Worm (Caenorhabditis elegans) whole organism, mixed stage, embryonic: ENCODE results near the gene mab-5.
A peak's percentile ranks its signal among the peaks of the same experiment; 100 is the strongest.

Experiments used
- M03D4.4 ChIP-seq: sonication (generic microtip); optimal IDR thresholded peaks from 2 replicates; lab custom pipeline; 2017; ENCODE audit warnings: mild to moderate bottlenecking, missing genetic modification characterization, missing compliant biosample characterization
- bed-3 ChIP-seq: fragments of 200-800 bp; sonication (Bioruptor generic); optimal IDR thresholded peaks from 3 replicates; lab custom pipeline; 2018; ENCODE audit warnings: mild to moderate bottlenecking, missing genetic modification characterization, moderate library complexity, missing compliant biosample characterization
- ceh-39 ChIP-seq: fragments of 150-350 bp; optimal IDR thresholded peaks from 2 replicates; lab custom pipeline; 2014; ENCODE audit warnings: missing biosample characterization, missing genetic modification characterization
- ceh-43 ChIP-seq: fragments of 200-800 bp; sonication (Bioruptor generic); optimal IDR thresholded peaks from 2 replicates; lab custom pipeline; 2018; ENCODE audit warnings: mild to moderate bottlenecking, missing genetic modification characterization, moderate library complexity, missing compliant biosample characterization
- ces-1 ChIP-seq: fragments of 150-350 bp; optimal IDR thresholded peaks from 2 replicates; lab custom pipeline; 2014; ENCODE audit warnings: missing biosample characterization, missing genetic modification reagents, missing genetic modification characterization
- elt-3 ChIP-seq: fragments of 150-350 bp; optimal IDR thresholded peaks from 2 replicates; lab custom pipeline; 2014; ENCODE audit warnings: missing biosample characterization, missing genetic modification characterization
- flh-1 ChIP-seq: fragments of 200-800 bp; sonication (Bioruptor generic); optimal IDR thresholded peaks from 2 replicates; lab custom pipeline; 2018; ENCODE audit warnings: mild to moderate bottlenecking, missing genetic modification characterization, moderate library complexity, missing compliant biosample characterization
- hlh-1 ChIP-seq: fragments of 150-350 bp; optimal IDR thresholded peaks from 2 replicates; lab custom pipeline; 2014; ENCODE audit warnings: missing biosample characterization, missing genetic modification reagents, missing genetic modification characterization
- lin-13 ChIP-seq: fragments of 150-350 bp; optimal IDR thresholded peaks from 2 replicates; lab custom pipeline; 2014; ENCODE audit warnings: missing biosample characterization, missing genetic modification characterization
- lin-32 ChIP-seq: fragments of 200-800 bp; sonication (Bioruptor generic); optimal IDR thresholded peaks from 2 replicates; lab custom pipeline; 2018; ENCODE audit warnings: mild to moderate bottlenecking, missing genetic modification characterization, missing compliant biosample characterization
- lsy-2 ChIP-seq: fragments of 150-350 bp; optimal IDR thresholded peaks from 2 replicates; lab custom pipeline; 2014; ENCODE audit warnings: missing biosample characterization, missing genetic modification characterization
- mab-5 ChIP-seq: fragments of 150-350 bp; optimal IDR thresholded peaks from 2 replicates; lab custom pipeline; 2014; ENCODE audit warnings: missing biosample characterization, missing genetic modification characterization
- mep-1 ChIP-seq: fragments of 150-350 bp; optimal IDR thresholded peaks from 2 replicates; lab custom pipeline; 2017; ENCODE audit warnings: missing biosample characterization, missing genetic modification reagents, missing genetic modification characterization, inconsistent platforms
- mls-2 ChIP-seq: sonication (generic microtip); optimal IDR thresholded peaks from 2 replicates; lab custom pipeline; 2016; ENCODE audit warnings: mild to moderate bottlenecking, missing genetic modification characterization, moderate library complexity, missing compliant biosample characterization
- nhr-237 ChIP-seq: fragments of 150-350 bp; optimal IDR thresholded peaks from 2 replicates; lab custom pipeline; 2014; ENCODE audit warnings: missing biosample characterization, missing genetic modification characterization
- nhr-28 ChIP-seq: fragments of 150-350 bp; optimal IDR thresholded peaks from 2 replicates; lab custom pipeline; 2014; ENCODE audit warnings: missing biosample characterization, missing genetic modification characterization
- nhr-76 ChIP-seq: sonication (generic microtip); optimal IDR thresholded peaks from 2 replicates; lab custom pipeline; 2017; ENCODE audit warnings: missing biosample characterization, missing genetic modification characterization
- pha-4 ChIP-seq: fragments of 150-350 bp; optimal IDR thresholded peaks from 2 replicates; lab custom pipeline; 2018; ENCODE audit warnings: missing biosample characterization, missing genetic modification reagents, missing genetic modification characterization
- snpc-4 ChIP-seq: fragments of 150-350 bp; optimal IDR thresholded peaks from 2 replicates; lab custom pipeline; 2014; ENCODE audit warnings: missing biosample characterization, missing genetic modification characterization
- sptf-1 ChIP-seq: sonication (generic microtip); optimal IDR thresholded peaks from 2 replicates; lab custom pipeline; 2017; ENCODE audit warnings: mild to moderate bottlenecking, missing genetic modification characterization, moderate library complexity, missing compliant biosample characterization
- tbx-8 ChIP-seq: fragments of 200-800 bp; sonication (Bioruptor generic); optimal IDR thresholded peaks from 2 replicates; lab custom pipeline; 2018; ENCODE audit warnings: mild to moderate bottlenecking, missing genetic modification characterization, moderate library complexity, missing compliant biosample characterization
- unc-120 ChIP-seq: sonication (generic microtip); optimal IDR thresholded peaks from 2 replicates; lab custom pipeline; 2017; ENCODE audit warnings: missing genetic modification characterization, missing compliant biosample characterization; ENCODE audit not compliant: poor library complexity, severe bottlenecking
- unc-62 ChIP-seq: fragments of 150-350 bp; optimal IDR thresholded peaks from 2 replicates; lab custom pipeline; 2014; ENCODE audit warnings: missing biosample characterization, missing genetic modification reagents, missing genetic modification characterization
- zip-8 ChIP-seq: fragments of 150-350 bp; optimal IDR thresholded peaks from 2 replicates; lab custom pipeline; 2014; ENCODE audit warnings: missing biosample characterization, missing genetic modification characterization

mab-5 gene

ce11 chrIII:7818965-7819364 lies 35.7 kb upstream of the mab-5 start:
- TF ChIP-seq mls-2 (tag; lab: Kevin White, UChicago) (no peak), nhr-76 (tag; lab: Kevin White, UChicago) (no peak), bed-3 (GFP tag; lab: Kevin White, UChicago) (no peak), lin-13 (tag; lab: Kevin White, UChicago) (no peak), M03D4.4 (tag; lab: Kevin White, UChicago) (no peak), lin-32 (GFP tag; lab: Kevin White, UChicago) (no peak)

DNA sequence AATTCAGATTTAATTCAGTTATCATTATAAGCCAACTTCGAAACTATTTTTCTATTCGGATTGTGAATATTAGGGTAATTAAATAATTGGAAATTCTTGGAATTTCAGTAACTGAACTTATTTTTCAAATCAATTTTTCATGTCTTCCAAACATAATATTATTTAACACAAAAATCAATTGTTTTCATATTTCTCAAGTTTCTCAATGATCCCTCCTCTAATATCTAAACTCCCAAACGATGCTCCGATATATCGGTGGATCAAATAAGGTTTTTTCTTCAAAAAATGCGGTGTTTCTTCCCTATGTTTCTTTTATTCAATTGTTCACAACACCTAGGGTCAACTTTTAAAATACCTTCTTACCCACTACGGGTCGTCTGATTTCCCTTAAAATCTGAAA lies 33.2 kb upstream of the mab-5 start:
- peak; percentile 99 for TF ChIP-seq mab-5 (tag; lab: Kevin White, UChicago)
- TF ChIP-seq nhr-28 (tag; lab: Kevin White, UChicago), result no peak
- TF ChIP-seq hlh-1, result no peak
- TF ChIP-seq zip-8, result peak; percentile 100
- TF ChIP-seq M03D4.4 (tag; lab: Kevin White, UChicago), result no peak
- TF ChIP-seq flh-1, result no peak
- TF ChIP-seq lsy-2, result no peak

DNA sequence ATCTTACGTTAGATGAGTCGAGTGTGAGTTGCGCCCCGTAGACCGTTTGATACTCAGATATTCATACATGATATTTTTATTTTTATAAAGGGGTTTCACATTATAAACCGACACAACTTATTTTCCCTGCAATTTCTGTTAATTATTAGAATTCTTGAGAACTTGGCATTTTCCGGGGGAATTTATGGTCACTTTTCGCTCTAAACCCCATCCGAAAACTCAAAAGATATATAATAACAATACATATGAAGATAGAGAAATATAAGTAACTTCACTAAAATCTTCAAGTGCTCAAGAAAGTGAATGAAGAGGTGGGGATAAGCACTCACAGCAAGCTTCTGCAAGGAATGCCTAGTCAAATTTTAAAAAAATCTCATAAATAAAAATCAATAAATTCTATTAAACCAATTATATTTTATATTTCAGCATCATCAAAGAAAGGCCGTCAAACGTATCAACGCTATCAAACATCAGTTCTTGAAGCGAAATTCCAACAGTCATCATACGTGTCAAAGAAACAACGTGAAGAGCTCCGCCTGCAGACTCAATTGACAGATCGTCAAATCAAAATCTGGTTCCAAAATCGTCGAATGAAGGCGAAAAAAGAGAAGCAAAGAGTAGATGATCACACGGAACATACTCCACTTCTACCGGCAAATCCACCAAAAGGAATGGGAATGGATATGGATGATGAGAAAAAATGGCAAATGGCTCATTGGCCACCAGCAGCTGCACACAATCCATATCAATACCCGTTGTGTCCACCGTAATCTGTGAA lies 32.5 kb upstream of the mab-5 start:
- TF ChIP-seq ceh-43 (GFP tag; lab: Kevin White, UChicago), result no peak
- peak; percentile 91 for TF ChIP-seq mab-5 (tag; lab: Kevin White, UChicago)
- TF ChIP-seq mls-2 (tag; lab: Kevin White, UChicago), result no peak
- no peak for TF ChIP-seq lin-13 (tag; lab: Kevin White, UChicago)
- TF ChIP-seq tbx-8 (GFP tag; lab: Kevin White, UChicago), result no peak
- TF ChIP-seq zip-8, result peak; percentile 100
- TF ChIP-seq lin-32 (GFP tag; lab: Kevin White, UChicago), result no peak
- no peak for TF ChIP-seq nhr-237 (tag; lab: Kevin White, UChicago)

- TF ChIP-seq lin-32 (GFP tag; lab: Kevin White, UChicago) (no peak), ceh-43 (GFP tag; lab: Kevin White, UChicago) (no peak), mab-5 (tag; lab: Kevin White, UChicago) (peak; percentile 96), pha-4 (tag; lab: Kevin White, UChicago) (no peak)
Measured at ce11 chrIII:7815056-7815366, 31.8 kb upstream of the mab-5 start.

DNA sequence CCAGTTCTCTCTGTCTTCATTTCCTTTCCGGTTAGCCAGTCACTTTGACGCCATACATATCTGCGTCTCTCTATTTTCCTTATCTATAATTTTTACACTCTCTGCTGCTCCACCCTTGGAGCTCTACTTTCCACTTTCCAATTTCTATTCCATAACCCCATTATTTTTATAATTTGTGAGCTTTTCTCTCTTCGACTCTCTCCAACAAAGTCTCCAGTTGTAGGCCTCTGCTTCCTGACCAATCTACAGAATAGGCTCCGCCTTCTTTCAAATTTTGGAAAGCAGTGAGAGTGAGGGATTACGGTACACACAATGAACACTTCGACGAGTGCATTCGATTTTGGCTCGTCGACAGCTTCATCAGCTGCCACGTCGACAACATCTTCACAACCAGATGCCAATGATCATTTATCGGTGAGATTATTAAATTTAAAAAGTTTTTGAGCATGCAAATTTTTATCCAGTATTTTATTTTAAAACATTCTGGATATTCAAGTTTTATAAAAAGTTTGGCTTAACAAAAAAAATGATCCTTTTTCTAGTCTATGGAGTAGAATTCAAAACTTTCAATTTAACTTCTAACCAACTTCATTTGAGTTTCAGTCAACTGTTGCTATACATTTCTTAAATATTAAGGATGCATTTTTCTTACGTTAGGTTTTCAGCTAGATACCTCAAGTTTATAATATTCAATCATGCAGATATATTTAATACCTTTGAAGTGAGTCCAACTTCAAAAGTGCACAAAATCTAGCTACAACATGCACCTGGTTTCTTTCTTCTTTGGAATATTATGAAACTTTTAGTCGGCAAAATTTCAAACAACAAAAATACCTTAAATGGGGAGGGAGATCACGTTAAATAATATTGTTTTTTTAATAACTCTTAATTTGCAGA lies 31.2 kb upstream of the mab-5 start, which contains the start of gene egl-5:
Gene egl-5, plus strand, starts transcription at position 216 of the 897 bp plus-strand sequence.
- TF ChIP-seq mab-5 (tag; lab: Kevin White, UChicago) (peak; percentile 97), unc-62 (no peak), ces-1 (peak; percentile 24), M03D4.4 (tag; lab: Kevin White, UChicago) (no peak), zip-8 (peak; percentile 100), lsy-2 (peak; percentile 26)
- TF ChIP-seq, all 35 proteins: peak for 4

ce11 chrIII:7812208-7812880 lies 29.1 kb upstream of the mab-5 start:
- no peak for TF ChIP-seq elt-3 (tag; lab: Kevin White, UChicago)
- peak; percentile 65 for TF ChIP-seq lsy-2

DNA sequence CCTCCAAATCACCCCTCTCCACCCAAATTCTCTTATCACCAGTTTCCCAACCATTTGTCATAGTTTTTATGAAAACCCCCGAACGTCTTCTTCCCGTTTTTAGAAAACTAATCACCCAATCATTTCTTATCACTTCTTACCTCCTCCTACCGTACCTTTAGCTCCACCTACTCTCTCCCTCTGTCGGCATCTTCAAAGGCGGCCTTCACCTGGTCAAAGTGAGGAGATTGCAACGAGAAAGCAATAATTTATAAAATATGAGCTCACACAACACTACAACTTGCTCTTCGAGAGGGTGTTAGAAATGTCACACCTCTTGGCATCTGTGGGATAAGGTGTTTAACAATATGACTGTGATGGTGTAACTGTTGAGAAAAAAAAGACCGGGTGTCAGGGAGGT lies 25.8 kb upstream of the mab-5 start:
- no peak for TF ChIP-seq lin-32 (GFP tag; lab: Kevin White, UChicago)
- TF ChIP-seq mls-2 (tag; lab: Kevin White, UChicago), result no peak
- TF ChIP-seq bed-3 (GFP tag; lab: Kevin White, UChicago), result no peak
- no peak for TF ChIP-seq snpc-4 (tag; lab: Kevin White, UChicago)
- TF ChIP-seq zip-8, result no peak
- no peak for TF ChIP-seq ceh-39
- TF ChIP-seq sptf-1 (tag; lab: Kevin White, UChicago), result no peak
- no peak for TF ChIP-seq unc-120
- TF ChIP-seq unc-62, result no peak
- TF ChIP-seq mep-1, result no peak
- no peak for TF ChIP-seq lin-13 (tag; lab: Kevin White, UChicago)
- no peak for TF ChIP-seq mab-5 (tag; lab: Kevin White, UChicago)
- TF ChIP-seq nhr-76 (tag; lab: Kevin White, UChicago), result no peak
- TF ChIP-seq tbx-8 (GFP tag; lab: Kevin White, UChicago), result no peak
- TF ChIP-seq, all 35 proteins: peak for 0
